Worm (Caenorhabditis elegans): ENCODE measurements around the gene sgo-1.

ce11 chrIV:7759527-7759926, 36.8 kb downstream of the sgo-1 start, which contains the start of gene dsb-3:
- TF ChIP-seq nfya-1 (tag; optimal IDR thresholded peaks at IDR 0.05; ENCODE audit: insufficient read depth) (no peak), nhr-77 (tag; optimal IDR thresholded peaks at IDR 0.05) (no peak), ceh-16 (tag; optimal IDR thresholded peaks at IDR 0.05) (no peak), ceh-28 (tag; optimal IDR thresholded peaks at IDR 0.05) (no peak), nhr-12 (tag; optimal IDR thresholded peaks at IDR 0.05) (no peak), pha-4 (tag; optimal IDR thresholded peaks at IDR 0.05) (no peak), ama-1 (optimal IDR thresholded peaks at IDR 0.05) (no peak), ztf-11 (tag; optimal IDR thresholded peaks at IDR 0.05) (no peak), egl-5 (tag; optimal IDR thresholded peaks at IDR 0.05) (no peak), ztf-4 (tag; optimal IDR thresholded peaks at IDR 0.05) (no peak), ceh-82 (tag; optimal IDR thresholded peaks at IDR 0.05) (no peak), skn-1 (tag; optimal IDR thresholded peaks at IDR 0.05) (no peak), elt-3 (tag; optimal IDR thresholded peaks at IDR 0.05) (no peak)

Measured in whole organism, L3 larva.